Worm (Caenorhabditis elegans) whole organism, L1 larva: ENCODE measurements around the gene C02G6.2.

ENCODE experiments used
- C34B4.2 ChIP-seq: sonication (generic microtip); optimal IDR thresholded peaks from 2 replicates; lab custom pipeline; 2017; ENCODE audit warnings: mild to moderate bottlenecking, missing genetic modification characterization, missing compliant biosample characterization
- F16B12.6 ChIP-seq: fragments of 150-350 bp; optimal IDR thresholded peaks from 2 replicates; lab custom pipeline; 2014; ENCODE audit warnings: missing biosample characterization, missing genetic modification characterization
- Y116A8C.19 ChIP-seq: sonication (generic microtip); optimal IDR thresholded peaks from 2 replicates; lab custom pipeline; 2016; ENCODE audit warnings: missing compliant biosample characterization, missing genetic modification characterization, borderline replicate concordance
- ama-1 ChIP-seq: fragments of 150-350 bp; optimal IDR thresholded peaks from 2 replicates; lab custom pipeline; 2014
- blmp-1 ChIP-seq: fragments of 150-350 bp; optimal IDR thresholded peaks from 2 replicates; lab custom pipeline; 2014; ENCODE audit warnings: missing biosample characterization, missing genetic modification characterization
- ceh-82 ChIP-seq, 3 experiments: fragments of 150-350 bp in 1 of 3; sonication (generic microtip) in 2 of 3; optimal IDR thresholded peaks; 2 replicates each; lab custom pipeline; 2014 to 2017; ENCODE audit warnings: missing biosample characterization in 3 of 3, missing genetic modification characterization in 3 of 3
- ceh-88 ChIP-seq: fragments of 200-800 bp; sonication (Bioruptor generic); IDR thresholded peaks from 2 replicates; pipeline ENCODE4 v1.3.6; 2022; ENCODE audit warnings: missing genetic modification characterization, missing compliant biosample characterization
- ceh-90 ChIP-seq: sonication (generic microtip); optimal IDR thresholded peaks from 2 replicates; lab custom pipeline; 2016; ENCODE audit warnings: missing genetic modification characterization, missing compliant biosample characterization
- ces-1 ChIP-seq: fragments of 150-350 bp; optimal IDR thresholded peaks from 2 replicates; lab custom pipeline; 2014; ENCODE audit warnings: missing biosample characterization, missing genetic modification reagents, missing genetic modification characterization
- dpl-1 ChIP-seq, 3 experiments: fragments of 150-350 bp in 2 of 3; sonication (generic microtip) in 1 of 3; optimal IDR thresholded peaks; 2 replicates each; lab custom pipeline; 2014 to 2017; ENCODE audit warnings: missing biosample characterization in 3 of 3, missing genetic modification characterization in 3 of 3, missing genetic modification reagents in 3 of 3
- efl-1 ChIP-seq, 4 experiments: fragments of 150-350 bp; optimal IDR thresholded peaks in 3 of 4; peaks in 1 of 4; 1 replicate in 1 of 4; 2 replicates in 3 of 4; lab custom pipeline; 2014; ENCODE audit warnings: missing biosample characterization in 2 of 4, missing genetic modification characterization in 2 of 4, missing genetic modification reagents in 2 of 4
- egl-27 ChIP-seq, 2 experiments: fragments of 150-350 bp in 1 of 2; sonication (generic microtip); optimal IDR thresholded peaks; 3 replicates each; lab custom pipeline; 2017 to 2018; ENCODE audit warnings: missing biosample characterization in 2 of 2, missing genetic modification characterization in 2 of 2, missing genetic modification reagents in 2 of 2
- elt-2 ChIP-seq: sonication (generic microtip); optimal IDR thresholded peaks from 2 replicates; lab custom pipeline; 2016; ENCODE audit warnings: missing genetic modification characterization, mild to moderate bottlenecking, inconsistent platforms, missing compliant biosample characterization, missing genetic modification reagents
- elt-3 ChIP-seq, 6 experiments: fragments of 150-350 bp in 1 of 6; sonication (generic microtip); optimal IDR thresholded peaks; 2 replicates each; lab custom pipeline; 2017 to 2018; ENCODE audit warnings: missing biosample characterization in 6 of 6, missing genetic modification characterization in 6 of 6, inconsistent platforms in 1 of 6
- fkh-10 ChIP-seq: sonication (generic microtip); optimal IDR thresholded peaks from 2 replicates; lab custom pipeline; 2017; ENCODE audit warnings: missing biosample characterization, missing genetic modification reagents, missing genetic modification characterization
- fkh-4 ChIP-seq: sonication (generic microtip); optimal IDR thresholded peaks from 2 replicates; lab custom pipeline; 2016; ENCODE audit warnings: missing compliant biosample characterization, missing genetic modification characterization, borderline replicate concordance
- fkh-8 ChIP-seq: sonication (generic microtip); optimal IDR thresholded peaks from 2 replicates; lab custom pipeline; 2016; ENCODE audit warnings: mild to moderate bottlenecking, missing genetic modification characterization, missing compliant biosample characterization
- fos-1 ChIP-seq: fragments of 150-350 bp; optimal IDR thresholded peaks from 2 replicates; lab custom pipeline; 2014; ENCODE audit warnings: missing biosample characterization, missing genetic modification characterization
- grh-1 ChIP-seq: fragments of 200-800 bp; sonication (Bioruptor generic); IDR thresholded peaks from 2 replicates; pipeline ENCODE4 v1.3.6; 2022; ENCODE audit warnings: missing genetic modification reagents, missing genetic modification characterization, missing compliant biosample characterization
- hpl-2 ChIP-seq: fragments of 150-350 bp; optimal IDR thresholded peaks from 2 replicates; lab custom pipeline; 2014; ENCODE audit warnings: missing biosample characterization, missing genetic modification reagents, missing genetic modification characterization
- isw-1 ChIP-seq: fragments of 200-800 bp; sonication (Bioruptor generic); IDR thresholded peaks from 2 replicates; pipeline ENCODE4 v1.3.6; 2022; ENCODE audit warnings: missing genetic modification characterization, missing compliant biosample characterization
- jun-1 ChIP-seq: fragments of 150-350 bp; optimal IDR thresholded peaks from 2 replicates; lab custom pipeline; 2014; ENCODE audit warnings: missing biosample characterization, missing genetic modification reagents, missing genetic modification characterization
- lin-13 ChIP-seq: fragments of 150-350 bp; optimal IDR thresholded peaks from 2 replicates; lab custom pipeline; 2014; ENCODE audit warnings: missing biosample characterization, missing genetic modification reagents, missing genetic modification characterization
- lin-35 ChIP-seq, 2 experiments: fragments of 150-350 bp; optimal IDR thresholded peaks; 2 replicates each; lab custom pipeline; 2014; ENCODE audit warnings: missing biosample characterization in 2 of 2, missing genetic modification characterization in 2 of 2, missing genetic modification reagents in 2 of 2
- mdl-1 ChIP-seq, 2 experiments: fragments of 150-350 bp; optimal IDR thresholded peaks; 2 replicates each; lab custom pipeline; 2014 to 2017; ENCODE audit warnings: missing biosample characterization in 2 of 2, missing genetic modification characterization in 2 of 2, inconsistent platforms in 1 of 2
- mef-2 ChIP-seq: fragments of 150-350 bp; optimal IDR thresholded peaks from 2 replicates; lab custom pipeline; 2014; ENCODE audit warnings: missing biosample characterization, missing genetic modification characterization
- nhr-11 ChIP-seq: fragments of 150-350 bp; optimal IDR thresholded peaks from 2 replicates; lab custom pipeline; 2014; ENCODE audit warnings: missing biosample characterization, missing genetic modification characterization
- nhr-19 ChIP-seq: fragments of 200-800 bp; sonication (Bioruptor generic); conservative IDR thresholded peaks from 2 replicates; pipeline ENCODE4 v1.3.6; 2022; ENCODE audit warnings: missing genetic modification characterization, missing compliant biosample characterization
- nhr-28 ChIP-seq: fragments of 150-350 bp; optimal IDR thresholded peaks from 2 replicates; lab custom pipeline; 2014; ENCODE audit warnings: missing biosample characterization, missing genetic modification characterization
- nhr-47 ChIP-seq: sonication (generic microtip); optimal IDR thresholded peaks from 2 replicates; lab custom pipeline; 2016; ENCODE audit warnings: mild to moderate bottlenecking, missing genetic modification characterization, moderate library complexity, missing compliant biosample characterization
- nhr-71 ChIP-seq: sonication (generic microtip); optimal IDR thresholded peaks from 2 replicates; lab custom pipeline; 2016; ENCODE audit warnings: mild to moderate bottlenecking, missing genetic modification characterization, moderate library complexity, missing compliant biosample characterization
- nhr-77 ChIP-seq: fragments of 150-350 bp; optimal IDR thresholded peaks from 2 replicates; lab custom pipeline; 2014; ENCODE audit warnings: missing biosample characterization, missing genetic modification characterization
- nhr-84 ChIP-seq: sonication (generic microtip); optimal IDR thresholded peaks from 2 replicates; lab custom pipeline; 2017; ENCODE audit warnings: missing biosample characterization, missing genetic modification characterization
- nhr-85 ChIP-seq: sonication (generic microtip); peaks from one replicate; lab custom pipeline; 2016; ENCODE audit warnings: missing genetic modification characterization, inconsistent platforms, missing compliant biosample characterization
- nhr-90 ChIP-seq: sonication (generic microtip); optimal IDR thresholded peaks from 2 replicates; lab custom pipeline; 2016; ENCODE audit warnings: mild to moderate bottlenecking, missing genetic modification characterization, missing compliant biosample characterization; ENCODE audit not compliant: poor library complexity
- pag-3 ChIP-seq: sonication (generic microtip); optimal IDR thresholded peaks from 2 replicates; lab custom pipeline; 2017; ENCODE audit warnings: missing genetic modification characterization, mild to moderate bottlenecking, missing compliant biosample characterization, antibody characterized with exemption, borderline replicate concordance; ENCODE audit not compliant: insufficient read depth
- snpc-4 ChIP-seq: fragments of 150-350 bp; optimal IDR thresholded peaks from 2 replicates; lab custom pipeline; 2014; ENCODE audit warnings: missing biosample characterization, missing genetic modification characterization
- snu-23 ChIP-seq: sonication (generic microtip); optimal IDR thresholded peaks from 2 replicates; lab custom pipeline; 2016; ENCODE audit warnings: missing genetic modification characterization, missing compliant biosample characterization
- sox-4 ChIP-seq: sonication (generic microtip); optimal IDR thresholded peaks from 2 replicates; lab custom pipeline; 2016; ENCODE audit warnings: missing genetic modification characterization, missing compliant biosample characterization
- sup-37 ChIP-seq: fragments of 200-800 bp; sonication (Bioruptor generic); optimal IDR thresholded peaks from 2 replicates; lab custom pipeline; 2018; ENCODE audit warnings: mild to moderate bottlenecking, missing genetic modification characterization, missing compliant biosample characterization
- swsn-7 ChIP-seq: sonication (generic microtip); optimal IDR thresholded peaks from 2 replicates; lab custom pipeline; 2016; ENCODE audit warnings: missing genetic modification characterization, missing compliant biosample characterization
- unc-86 ChIP-seq: sonication (generic microtip); optimal IDR thresholded peaks from 2 replicates; lab custom pipeline; 2016; ENCODE audit warnings: missing genetic modification characterization, missing compliant biosample characterization
- vab-15 ChIP-seq: sonication (generic microtip); optimal IDR thresholded peaks from 2 replicates; lab custom pipeline; 2017; ENCODE audit warnings: missing genotype, mild to moderate bottlenecking, missing genetic modification characterization, missing compliant biosample characterization
- xbp-1 ChIP-seq: sonication (generic microtip); optimal IDR thresholded peaks from 2 replicates; lab custom pipeline; 2016; ENCODE audit warnings: missing genetic modification characterization, missing compliant biosample characterization

Gene C02G6.2

DNA sequence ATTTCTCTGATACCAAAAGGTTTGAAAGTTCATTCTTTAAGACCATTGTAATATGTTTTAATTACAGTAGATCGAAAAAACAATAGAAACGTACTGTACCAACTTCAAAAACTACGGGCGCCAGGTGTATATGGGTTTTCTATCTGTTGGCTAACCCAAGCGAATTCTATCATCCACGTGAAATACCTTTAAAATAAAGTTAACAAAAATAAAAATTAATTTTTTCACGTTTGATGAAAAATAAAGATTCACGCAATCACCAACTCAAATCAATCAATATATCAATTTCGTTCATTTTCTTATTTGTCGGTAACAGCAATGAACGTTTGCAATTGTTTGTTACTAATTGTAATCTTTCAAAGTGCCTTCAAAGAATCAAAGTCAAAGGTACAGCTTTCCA is 35.2 kb downstream of the C02G6.2 start, which contains the start of gene C04E6.4:
C04E6.4 (plus strand) TSS at position 301 of the 400 bp plus-strand sequence.
- TF ChIP-seq fkh-10 (GFP tag; lab: Kevin White, UChicago) (no peak), C34B4.2 (tag; lab: Kevin White, UChicago) (no peak), vab-15 (no peak), nhr-19 (no peak), swsn-7 (tag; lab: Kevin White, UChicago) (no peak), dpl-1 (GFP tag; optimal IDR thresholded peaks at IDR 0.05; lab: Kevin White, UChicago) (no peak)

DNA sequence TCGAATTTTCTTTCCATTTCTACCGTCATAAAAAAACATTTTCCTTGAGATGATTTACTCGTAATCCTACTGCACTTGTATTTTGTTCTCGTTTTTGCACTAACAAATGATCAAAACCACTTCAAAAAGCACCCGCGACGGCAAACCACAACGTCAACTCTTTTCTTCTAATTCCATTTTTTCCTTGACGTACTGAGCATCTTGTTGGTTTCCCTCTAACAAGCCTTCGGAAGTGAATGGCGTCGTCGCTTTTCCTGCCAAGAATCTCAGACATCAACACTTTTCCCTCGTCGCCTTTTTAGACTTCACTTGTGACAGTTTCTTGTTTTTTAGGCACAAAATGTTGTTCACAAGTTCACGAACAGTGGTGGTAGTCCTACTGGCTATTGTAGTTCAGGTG is 40.6 kb downstream of the C02G6.2 start, which contains the start of gene C04E6.13:
C04E6.13 (plus strand) TSS at position 301 of the 400 bp plus-strand sequence.
- TF ChIP-seq efl-1 (optimal IDR thresholded peaks at IDR 0.05; lab: Kevin White, UChicago) (no peak), efl-1 (GFP tag; optimal IDR thresholded peaks at IDR 0.05 in 1 of 2; lab: Kevin White, UChicago) (peak in 1 of 2 experiments; percentile 7), sup-37 (GFP tag; lab: Kevin White, UChicago) (no peak)

DNA sequence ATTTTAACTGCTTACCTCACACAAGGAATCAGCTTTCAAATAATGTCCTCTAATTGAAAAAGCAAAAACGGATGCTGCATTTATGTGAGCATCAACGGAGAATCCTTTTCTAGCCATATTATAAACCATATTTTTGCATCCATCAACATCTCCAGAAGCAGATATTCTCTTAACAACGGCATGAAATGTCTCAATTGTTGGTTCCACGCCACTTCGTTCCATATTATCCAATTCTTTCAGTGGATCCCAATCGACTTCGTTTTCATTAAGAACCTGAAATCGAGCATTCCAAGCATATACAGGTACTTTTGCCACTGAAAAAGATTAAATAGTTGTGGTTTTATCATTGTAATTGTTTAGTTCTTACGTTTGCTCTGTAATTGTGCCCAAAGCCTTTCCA is 45.0 kb downstream of the C02G6.2 start:
- TF ChIP-seq efl-1 (optimal IDR thresholded peaks at IDR 0.05; lab: Kevin White, UChicago) (no peak), efl-1 (GFP tag; optimal IDR thresholded peaks at IDR 0.05 in 1 of 2; lab: Kevin White, UChicago) (peak in 1 of 2 experiments; percentile 75), sox-4 (tag; lab: Kevin White, UChicago) (no peak)
- TF ChIP-seq, all 84 proteins: peak for 1

DNA sequence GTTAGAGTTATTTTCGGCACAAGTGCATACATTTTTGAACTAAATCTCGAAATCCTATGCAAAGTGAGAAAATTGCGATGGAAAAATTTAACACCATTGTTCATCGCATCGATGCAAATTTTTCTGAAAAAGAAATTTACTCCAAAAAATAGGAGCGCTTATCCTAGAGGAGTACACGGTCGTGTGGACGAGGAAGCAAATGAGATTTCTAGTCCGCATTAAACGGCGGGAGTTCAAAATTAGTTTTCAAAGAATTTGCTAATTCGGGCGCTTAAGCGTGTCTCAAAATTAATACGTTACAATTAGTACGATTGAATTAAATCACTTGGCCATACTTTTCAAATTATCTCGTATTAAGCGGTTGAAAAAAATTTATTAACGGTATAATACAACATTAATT is 45.8 kb downstream of the C02G6.2 start, which contains the start of gene lrpr-1:
lrpr-1 (minus strand) TSS at position 185 of the 400 bp plus-strand sequence.
- TF ChIP-seq Y116A8C.19 (tag; lab: Kevin White, UChicago): peak; percentile 96
- TF ChIP-seq lin-35 (GFP tag; optimal IDR thresholded peaks at IDR 0.05; lab: Kevin White, UChicago): peak; percentile 99
- TF ChIP-seq snpc-4: peak; percentile 59
- TF ChIP-seq elt-3 (tag; optimal IDR thresholded peaks at IDR 0.05; lab: Kevin White, UChicago): peak in 2 of 6 experiments; percentile 16 to 35
- peak; percentile 99 for TF ChIP-seq ceh-90 (tag; lab: Kevin White, UChicago)
- TF ChIP-seq ces-1: no peak
- no peak for TF ChIP-seq ama-1
- peak; percentile 96 for TF ChIP-seq xbp-1 (tag; lab: Kevin White, UChicago)
- peak; percentile 71 for TF ChIP-seq lin-13 (GFP tag; lab: Kevin White, UChicago)
- TF ChIP-seq unc-86 (tag; lab: Kevin White, UChicago): peak; percentile 86
- TF ChIP-seq grh-1 (GFP tag; lab: Robert Waterston, UW): peak; percentile 88
- peak; percentile 36 for TF ChIP-seq nhr-77 (tag; lab: Kevin White, UChicago)
- TF ChIP-seq swsn-7 (tag; lab: Kevin White, UChicago): peak; percentile 93
- TF ChIP-seq fos-1 (tag; lab: Kevin White, UChicago): peak; percentile 59
- TF ChIP-seq F16B12.6 (tag; lab: Kevin White, UChicago): peak; percentile 46
- peak; percentile 97 for TF ChIP-seq nhr-47 (tag; lab: Kevin White, UChicago)
- peak; percentile 71; the same call in 1 of the 2 replicates for TF ChIP-seq ceh-88
- peak; percentile 57 for TF ChIP-seq jun-1
- peak; percentile 93 for TF ChIP-seq nhr-19
- no peak for TF ChIP-seq mef-2 (tag; lab: Kevin White, UChicago)
- TF ChIP-seq mdl-1 (tag; optimal IDR thresholded peaks at IDR 0.05; lab: Kevin White, UChicago): peak in 1 of 2 experiments; percentile 68
- TF ChIP-seq sox-4 (tag; lab: Kevin White, UChicago): peak; percentile 98
- no peak for TF ChIP-seq pag-3 (tag; lab: Kevin White, UChicago)
- peak; percentile 24 for TF ChIP-seq fkh-10 (GFP tag; lab: Kevin White, UChicago)
- peak; percentile 98 for TF ChIP-seq nhr-85 (tag; lab: Kevin White, UChicago)
- peak; percentile 71 to 82 (median 78) for TF ChIP-seq ceh-82 (tag; optimal IDR thresholded peaks at IDR 0.05; lab: Kevin White, UChicago)
- TF ChIP-seq elt-2: peak; percentile 89
- no peak for TF ChIP-seq egl-27 (tag; optimal IDR thresholded peaks at IDR 0.05; lab: Kevin White, UChicago)
- peak; percentile 100 for TF ChIP-seq fkh-4 (tag; lab: Kevin White, UChicago)
- TF ChIP-seq nhr-90 (tag; lab: Kevin White, UChicago): peak; percentile 97
- peak; percentile 97 to 99 (median 98) for TF ChIP-seq dpl-1 (GFP tag; optimal IDR thresholded peaks at IDR 0.05; lab: Kevin White, UChicago)
- TF ChIP-seq nhr-71 (tag; lab: Kevin White, UChicago): peak; percentile 96
- peak; percentile 92 for TF ChIP-seq snu-23 (GFP tag; lab: Kevin White, UChicago)
- TF ChIP-seq nhr-11 (tag; lab: Kevin White, UChicago): peak; percentile 71
- TF ChIP-seq hpl-2: no peak
- no peak for TF ChIP-seq nhr-84
- TF ChIP-seq fkh-8 (tag; lab: Kevin White, UChicago): peak; percentile 86
- TF ChIP-seq nhr-28 (tag; lab: Kevin White, UChicago): no peak
- TF ChIP-seq blmp-1: peak; percentile 57
- peak; percentile 86 for TF ChIP-seq isw-1 (GFP tag; lab: Robert Waterston, UW)
